Worm (Caenorhabditis elegans): Measurements from ENCODE around the gene sli-1.

- TF ChIP-seq nhr-12 (tag; optimal IDR thresholded peaks at IDR 0.05), result no peak
- no peak for TF ChIP-seq pha-4 (tag; optimal IDR thresholded peaks at IDR 0.05)
- no peak for TF ChIP-seq unc-39 (tag; optimal IDR thresholded peaks at IDR 0.05)
- no peak for TF ChIP-seq snpc-4 (tag; optimal IDR thresholded peaks at IDR 0.05)
- TF ChIP-seq blmp-1 (tag; optimal IDR thresholded peaks at IDR 0.05), result no peak
- TF ChIP-seq sptf-1 (tag; optimal IDR thresholded peaks at IDR 0.05), result no peak
- no peak for TF ChIP-seq nhr-28 (tag; optimal IDR thresholded peaks at IDR 0.05)
- TF ChIP-seq ztf-11 (tag; optimal IDR thresholded peaks at IDR 0.05), result no peak
- no peak for TF ChIP-seq nhr-76 (tag; optimal IDR thresholded peaks at IDR 0.05)
- TF ChIP-seq nhr-2 (tag; optimal IDR thresholded peaks at IDR 0.05), result no peak
- TF ChIP-seq tbx-8 (GFP tag; optimal IDR thresholded peaks at IDR 0.05), result no peak
- TF ChIP-seq ces-1 (GFP tag; optimal IDR thresholded peaks at IDR 0.05), result no peak
Observed at ce11 chrX:770537-770936, 44.8 kb upstream of the sli-1 start, which contains the start of gene T04G9.7.

All from whole organism, mixed stage, embryonic.